Worm (Caenorhabditis elegans): ENCODE data around the gene rpn-2.
A peak's percentile ranks its signal among the peaks of the same experiment; 100 is the strongest.

The rpn-2 gene

DNA sequence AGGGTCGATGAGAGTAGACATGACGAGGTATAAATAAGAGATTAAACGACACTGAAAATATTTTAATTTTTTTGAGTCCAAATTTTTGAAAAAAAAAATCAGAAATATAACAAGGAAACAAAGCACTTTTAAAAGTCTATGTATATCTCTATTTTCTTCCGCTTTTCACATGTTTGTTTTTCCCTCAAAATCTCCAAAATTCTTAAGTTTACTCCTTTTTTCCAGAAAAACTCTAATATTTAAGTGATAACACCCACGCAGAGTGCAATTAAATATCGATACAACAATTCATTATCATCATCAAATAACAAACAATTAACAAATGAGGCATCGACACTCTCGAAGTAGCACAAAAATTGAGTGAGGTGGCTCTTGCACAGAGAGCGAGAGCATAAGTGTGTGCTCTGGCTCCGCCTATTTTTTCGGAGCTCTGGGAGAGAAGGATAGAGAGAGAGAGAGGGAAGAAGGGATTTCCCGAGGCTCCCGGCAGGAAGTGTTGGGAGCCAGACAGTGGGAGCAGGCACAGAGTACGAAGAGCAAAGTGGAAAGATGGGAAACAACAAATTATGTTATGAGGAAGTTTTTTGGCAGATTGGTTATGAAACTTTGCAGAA is 41.2 kb upstream of the rpn-2 start, which contains the start of gene anmt-2:
Gene anmt-2 (minus strand): TSS at position 51 of the 614 bp plus-strand sequence.
- TF ChIP-seq hlh-11 (tag; optimal IDR thresholded peaks at IDR 0.05): peak; percentile 30
- TF ChIP-seq set-16 (GFP tag; IDR thresholded peaks at IDR 0.05): peak; percentile 45; the same call in 1 of the 2 replicates
- peak in 1 of 2 experiments; percentile 56 for TF ChIP-seq daf-16 (GFP tag; optimal IDR thresholded peaks at IDR 0.05)
- no peak for TF ChIP-seq daf-16 (tag; optimal IDR thresholded peaks at IDR 0.05)
- TF ChIP-seq lim-7 (GFP tag; IDR thresholded peaks at IDR 0.05): peak; percentile 16; the same call in 1 of the 2 replicates
- TF ChIP-seq arid-1 (GFP tag; conservative IDR thresholded peaks at IDR 0.05): no peak

DNA sequence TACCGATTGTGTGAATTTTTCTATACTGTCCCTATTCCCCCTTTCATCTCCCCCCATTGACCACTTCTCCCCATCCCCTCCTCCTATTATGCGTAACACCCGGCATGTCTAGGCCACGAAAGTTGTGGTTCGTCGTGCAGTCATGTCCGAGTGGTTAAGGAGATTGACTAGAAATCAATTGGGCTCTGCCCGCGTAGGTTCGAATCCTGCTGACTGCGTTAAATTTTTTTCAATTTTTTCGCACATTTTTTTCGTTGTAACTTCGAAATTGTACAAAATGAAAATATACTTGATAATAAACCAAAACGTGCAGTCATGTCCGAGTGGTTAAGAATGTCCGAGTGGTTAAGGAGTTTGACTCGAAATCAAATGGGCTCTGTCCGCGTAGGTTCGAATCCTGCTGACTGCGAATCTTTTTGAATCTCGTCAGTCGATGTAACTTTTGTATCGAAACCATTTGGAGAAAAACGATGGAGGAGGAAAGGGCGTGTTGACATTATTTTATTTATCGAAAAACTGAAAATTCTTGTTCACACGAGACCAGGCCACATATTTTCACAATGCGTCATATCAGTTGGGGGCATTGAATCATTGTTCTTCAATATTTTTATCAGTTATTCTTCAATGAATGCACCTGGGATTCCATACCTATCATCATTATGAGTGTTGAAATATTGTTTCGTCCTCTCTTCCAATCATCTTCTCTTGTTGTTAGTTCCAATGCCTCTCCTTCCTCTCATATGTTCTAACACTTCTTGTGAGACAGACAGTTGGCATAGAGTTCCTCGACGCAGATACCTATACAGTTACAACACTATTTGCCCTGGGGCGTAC is 40.1 kb upstream of the rpn-2 start, which contains the start of gene nfm-1:
Gene nfm-1 (plus strand): TSS at position 812 of the 834 bp plus-strand sequence.
- TF ChIP-seq daf-19 (GFP tag; conservative IDR thresholded peaks at IDR 0.05): peak; percentile 88
- peak; percentile 86 for TF ChIP-seq arid-1 (GFP tag; conservative IDR thresholded peaks at IDR 0.05)
- no peak for TF ChIP-seq snpc-4 (tag; optimal IDR thresholded peaks at IDR 0.05)
- peak; percentile 88 for TF ChIP-seq F26F4.8 (GFP tag; conservative IDR thresholded peaks at IDR 0.05)
- peak; percentile 36 for TF ChIP-seq hlh-30 (tag; optimal IDR thresholded peaks at IDR 0.05; ENCODE audit: insufficient read depth)
- no peak for TF ChIP-seq lin-15B (tag; optimal IDR thresholded peaks at IDR 0.05)
- TF ChIP-seq ctbp-1 (GFP tag; IDR thresholded peaks at IDR 0.05): peak; percentile 82
- TF ChIP-seq unc-62 (GFP tag; optimal IDR thresholded peaks at IDR 0.05 in 1 of 2): peak in 1 of 2 experiments; percentile 84
- TF ChIP-seq unc-62 (tag; optimal IDR thresholded peaks at IDR 0.05): no peak
- peak; percentile 79 for TF ChIP-seq hlh-11 (tag; optimal IDR thresholded peaks at IDR 0.05)
- no peak for TF ChIP-seq zag-1 (tag; optimal IDR thresholded peaks at IDR 0.05)
- peak; percentile 12 for TF ChIP-seq zfp-2 (tag; optimal IDR thresholded peaks at IDR 0.05)
- no peak for TF ChIP-seq attf-4 (tag; optimal IDR thresholded peaks at IDR 0.05)
- TF ChIP-seq saeg-2 (GFP tag; IDR thresholded peaks at IDR 0.05): peak; percentile 80
- TF ChIP-seq lin-13 (GFP tag; optimal IDR thresholded peaks at IDR 0.05): peak; percentile 54
- peak; percentile 73; the same call in 1 of the 2 replicates for TF ChIP-seq nhr-42 (GFP tag; IDR thresholded peaks at IDR 0.05)
- TF ChIP-seq nhr-237 (tag; optimal IDR thresholded peaks at IDR 0.05): no peak
- peak; percentile 33 for TF ChIP-seq dpl-1 (GFP tag; optimal IDR thresholded peaks at IDR 0.05)
- peak; percentile 40 for TF ChIP-seq ztf-7 (tag; optimal IDR thresholded peaks at IDR 0.05)
- TF ChIP-seq cey-2 (tag; optimal IDR thresholded peaks at IDR 0.05; ENCODE audit: borderline replicate concordance, insufficient read depth): no peak
- TF ChIP-seq D1046.2 (GFP tag; IDR thresholded peaks at IDR 0.05): peak; percentile 85; the same call in 1 of the 2 replicates
- no peak for TF ChIP-seq fos-1 (tag; optimal IDR thresholded peaks at IDR 0.05)
- peak; percentile 78 for TF ChIP-seq lin-1 (GFP tag; IDR thresholded peaks at IDR 0.05)
- peak; percentile 59 for TF ChIP-seq aha-1 (tag)
- peak in 1 of 2 experiments; percentile 63 for TF ChIP-seq lsy-2 (tag; optimal IDR thresholded peaks at IDR 0.05)
- TF ChIP-seq tag-97 (GFP tag; IDR thresholded peaks at IDR 0.05): no peak
- TF ChIP-seq F44E2.7 (GFP tag; IDR thresholded peaks at IDR 0.05): 0 out of 2 replicates have a peak, but pooled peaks have one; percentile 41
- peak; percentile 32 for TF ChIP-seq Y5F2A.4 (GFP tag; optimal IDR thresholded peaks at IDR 0.05)
- no peak for TF ChIP-seq unc-39 (tag; optimal IDR thresholded peaks at IDR 0.05)
- peak; percentile 70; the same call in 1 of the 2 replicates for TF ChIP-seq Y105C5A.15 (GFP tag; IDR thresholded peaks at IDR 0.05)
- no peak for TF ChIP-seq R02D3.7 (tag; optimal IDR thresholded peaks at IDR 0.05)
- TF ChIP-seq lin-38 (GFP tag; IDR thresholded peaks at IDR 0.05): peak; percentile 76
- TF ChIP-seq lin-29 (GFP tag; IDR thresholded peaks at IDR 0.05): no peak
- no peak for TF ChIP-seq skn-1 (tag; optimal IDR thresholded peaks at IDR 0.05)
- peak; percentile 75 for TF ChIP-seq nhr-77 (tag; optimal IDR thresholded peaks at IDR 0.05)
- TF ChIP-seq F37D6.2 (tag; optimal IDR thresholded peaks at IDR 0.05): no peak
- peak; percentile 88 for TF ChIP-seq Y48G9A.11 (GFP tag; IDR thresholded peaks at IDR 0.05)
- TF ChIP-seq hmg-1.1 (GFP tag; IDR thresholded peaks at IDR 0.05): peak; percentile 86
- peak; percentile 71 for TF ChIP-seq madf-9 (GFP tag; conservative IDR thresholded peaks at IDR 0.05)
- no peak for TF ChIP-seq ZK546.5 (tag; optimal IDR thresholded peaks at IDR 0.05)
- TF ChIP-seq rbr-2 (tag; optimal IDR thresholded peaks at IDR 0.05): peak; percentile 24
- TF ChIP-seq nhr-76 (tag; optimal IDR thresholded peaks at IDR 0.05): no peak
- no peak for TF ChIP-seq ceh-82 (tag; optimal IDR thresholded peaks at IDR 0.05)
- no peak for TF ChIP-seq aly-2 (tag; optimal IDR thresholded peaks at IDR 0.05)

All from whole organism, L4 larva.